Worm (Caenorhabditis elegans) whole organism, young adult: ENCODE data around the gene T22B2.2.
A peak's percentile ranks its signal among the peaks of the same experiment; 100 is the strongest.

Source experiments
- B0261.1 ChIP-seq: sonication (generic microtip); optimal IDR thresholded peaks from 2 replicates; lab custom pipeline; 2016; ENCODE audit warnings: mild to moderate bottlenecking, missing genetic modification characterization, moderate library complexity, missing compliant biosample characterization
- C06A6.2 ChIP-seq: fragments of 200-800 bp; sonication (Bioruptor generic); conservative IDR thresholded peaks from 2 replicates; pipeline ENCODE4 v1.3.6; 2022; ENCODE audit warnings: missing genetic modification characterization, missing compliant biosample characterization
- F10E7.11 ChIP-seq: sonication (generic microtip); optimal IDR thresholded peaks from 2 replicates; lab custom pipeline; 2017; ENCODE audit warnings: mild to moderate bottlenecking, missing genetic modification characterization, moderate library complexity, missing compliant biosample characterization
- F23B12.7 ChIP-seq: sonication (generic microtip); optimal IDR thresholded peaks from 2 replicates; lab custom pipeline; 2017; ENCODE audit warnings: missing genetic modification characterization, mild to moderate bottlenecking, missing compliant biosample characterization, antibody characterized with exemption, moderate library complexity; ENCODE audit not compliant: insufficient read depth
- K11D2.4 ChIP-seq: fragments of 200-800 bp; sonication (Bioruptor generic); IDR thresholded peaks from 2 replicates; pipeline ENCODE4 v1.3.6; 2022; ENCODE audit warnings: missing genetic modification reagents, missing genetic modification characterization, missing compliant biosample characterization
- K12H6.12 ChIP-seq: fragments of 200-800 bp; sonication (Bioruptor generic); optimal IDR thresholded peaks from 2 replicates; lab custom pipeline; 2018; ENCODE audit warnings: mild to moderate bottlenecking, missing genetic modification characterization, missing compliant biosample characterization
- athp-1 ChIP-seq: sonication (generic microtip); optimal IDR thresholded peaks from 2 replicates; lab custom pipeline; 2017; ENCODE audit warnings: mild to moderate bottlenecking, missing genetic modification characterization, missing compliant biosample characterization
- attf-5 ChIP-seq: fragments of 200-800 bp; sonication (Bioruptor generic); optimal IDR thresholded peaks from 2 replicates; lab custom pipeline; 2018; ENCODE audit warnings: mild to moderate bottlenecking, missing genetic modification characterization, missing compliant biosample characterization
- bed-2 ChIP-seq: fragments of 200-800 bp; sonication (Bioruptor generic); IDR thresholded peaks from 2 replicates; pipeline ENCODE4 v1.3.6; 2022; ENCODE audit warnings: missing genetic modification reagents, missing genetic modification characterization, missing compliant biosample characterization
- ccch-3 ChIP-seq: fragments of 200-800 bp; sonication (Bioruptor generic); optimal IDR thresholded peaks from 2 replicates; lab custom pipeline; 2018; ENCODE audit warnings: mild to moderate bottlenecking, missing genetic modification characterization, missing compliant biosample characterization
- cebp-1 ChIP-seq, 2 experiments: fragments of 200-800 bp in 1 of 2; sonication (Bioruptor generic) in 1 of 2; sonication (generic microtip) in 1 of 2; IDR thresholded peaks in 1 of 2; optimal IDR thresholded peaks in 1 of 2; 2 replicates each; pipeline versions ENCODE4 v1.3.6 to Lab custom; 2017 to 2022; ENCODE audit warnings: missing compliant biosample characterization in 2 of 2, missing genetic modification characterization in 2 of 2, mild to moderate bottlenecking in 1 of 2, missing genetic modification reagents in 1 of 2, moderate library complexity in 1 of 2
- cebp-2 ChIP-seq: fragments of 200-800 bp; sonication (Bioruptor generic); IDR thresholded peaks from 2 replicates; pipeline ENCODE4 v1.3.6; 2022; ENCODE audit warnings: missing genetic modification characterization, missing compliant biosample characterization
- ceh-58 ChIP-seq: fragments of 200-800 bp; sonication (Bioruptor generic); IDR thresholded peaks from 2 replicates; pipeline ENCODE4 v1.3.6; 2022; ENCODE audit warnings: missing genetic modification characterization, missing compliant biosample characterization
- chd-7 ChIP-seq: sonication (generic microtip); optimal IDR thresholded peaks from 2 replicates; lab custom pipeline; 2016; ENCODE audit warnings: mild to moderate bottlenecking, missing genetic modification characterization, moderate library complexity, missing compliant biosample characterization
- die-1 ChIP-seq: sonication (generic microtip); optimal IDR thresholded peaks from 2 replicates; lab custom pipeline; 2016; ENCODE audit warnings: missing genotype, mild to moderate bottlenecking, missing genetic modification characterization, missing compliant biosample characterization
- efl-1 ChIP-seq: fragments of 150-350 bp; optimal IDR thresholded peaks from 2 replicates; lab custom pipeline; 2014; ENCODE audit warnings: missing biosample characterization, missing genetic modification reagents, missing genetic modification characterization
- egl-18 ChIP-seq: fragments of 200-800 bp; sonication (Bioruptor generic); IDR thresholded peaks from 2 replicates; pipeline ENCODE4 v1.3.6; 2022; ENCODE audit warnings: missing genetic modification reagents, missing genetic modification characterization, missing compliant biosample characterization
- egrh-3 ChIP-seq: fragments of 200-800 bp; sonication (Bioruptor generic); IDR thresholded peaks from 2 replicates; pipeline ENCODE4 v1.3.6; 2022; ENCODE audit warnings: missing genetic modification reagents, missing genetic modification characterization, missing compliant biosample characterization
- hmg-1.2 ChIP-seq: fragments of 200-800 bp; sonication (Bioruptor generic); IDR thresholded peaks from 2 replicates; pipeline ENCODE4 v1.3.6; 2022; ENCODE audit warnings: missing genetic modification reagents, missing genetic modification characterization, missing compliant biosample characterization
- hsf-1 ChIP-seq: fragments of 200-800 bp; sonication (Bioruptor generic); IDR thresholded peaks from 2 replicates; pipeline ENCODE4 v1.3.6; 2022; ENCODE audit warnings: missing genetic modification reagents, missing genetic modification characterization, missing compliant biosample characterization
- lsl-1 ChIP-seq: fragments of 200-800 bp; sonication (Bioruptor generic); optimal IDR thresholded peaks from 2 replicates; lab custom pipeline; 2018; ENCODE audit warnings: mild to moderate bottlenecking, missing genetic modification characterization, moderate library complexity, missing compliant biosample characterization
- madf-10 ChIP-seq: sonication (generic microtip); optimal IDR thresholded peaks from 2 replicates; lab custom pipeline; 2016; ENCODE audit warnings: mild to moderate bottlenecking, missing genetic modification characterization, missing compliant biosample characterization
- madf-6 ChIP-seq: fragments of 200-800 bp; sonication (Bioruptor generic); IDR thresholded peaks from 2 replicates; pipeline ENCODE4 v1.3.6; 2022; ENCODE audit warnings: missing genetic modification reagents, missing genetic modification characterization, missing compliant biosample characterization
- nfyb-1 ChIP-seq: fragments of 200-800 bp; sonication (Bioruptor generic); IDR thresholded peaks from 2 replicates; pipeline ENCODE4 v1.3.6; 2022; ENCODE audit warnings: missing genetic modification reagents, missing genetic modification characterization, missing compliant biosample characterization
- nhr-80 ChIP-seq: sonication (generic microtip); optimal IDR thresholded peaks from 2 replicates; lab custom pipeline; 2016; ENCODE audit warnings: missing genetic modification characterization, missing compliant biosample characterization
- rpc-1 ChIP-seq, 2 experiments: fragments of 150-350 bp in 1 of 2; sonication (generic microtip) in 1 of 2; optimal IDR thresholded peaks; 2 replicates each; lab custom pipeline; 2014 to 2018; ENCODE audit warnings: missing biosample characterization in 1 of 2, missing genetic modification characterization in 1 of 2, missing genetic modification reagents in 1 of 2, missing genotype in 1 of 2
- snpc-1.1 ChIP-seq: sonication (generic microtip); optimal IDR thresholded peaks from 2 replicates; lab custom pipeline; 2017; ENCODE audit warnings: missing genetic modification characterization, mild to moderate bottlenecking, missing compliant biosample characterization, antibody characterized with exemption, moderate library complexity, missing genotype, missing genetic modification reagents; ENCODE audit not compliant: insufficient read depth
- snpc-3.4 ChIP-seq: sonication (generic microtip); optimal IDR thresholded peaks from 2 replicates; lab custom pipeline; 2017; ENCODE audit warnings: missing genetic modification characterization, mild to moderate bottlenecking, missing compliant biosample characterization, antibody characterized with exemption, moderate library complexity, missing genotype, missing genetic modification reagents
- tbp1 ChIP-seq: fragments of 200-800 bp; sonication (Bioruptor generic); optimal IDR thresholded peaks from 2 replicates; lab custom pipeline; 2018; ENCODE audit warnings: mild to moderate bottlenecking, missing genetic modification characterization, missing compliant biosample characterization
- zfh-2 ChIP-seq: fragments of 200-800 bp; sonication (Bioruptor generic); conservative IDR thresholded peaks from 2 replicates; pipeline ENCODE4 v1.3.6; 2022; ENCODE audit warnings: missing genetic modification reagents, missing genetic modification characterization, missing compliant biosample characterization
- ztf-18 ChIP-seq: sonication (generic microtip); optimal IDR thresholded peaks from 2 replicates; lab custom pipeline; 2016; ENCODE audit warnings: missing genotype, mild to moderate bottlenecking, missing genetic modification characterization, missing compliant biosample characterization
- ztf-22 ChIP-seq: fragments of 200-800 bp; sonication (Bioruptor generic); optimal IDR thresholded peaks from 2 replicates; lab custom pipeline; 2018; ENCODE audit warnings: mild to moderate bottlenecking, missing genetic modification characterization, moderate library complexity, missing compliant biosample characterization
- ztf-26 ChIP-seq: sonication (generic microtip); optimal IDR thresholded peaks from 2 replicates; lab custom pipeline; 2017; ENCODE audit warnings: missing genetic modification characterization, missing compliant biosample characterization
- ztf-28 ChIP-seq: fragments of 200-800 bp; sonication (Bioruptor generic); IDR thresholded peaks from 2 replicates; pipeline ENCODE4 v1.3.6; 2022; ENCODE audit warnings: missing genetic modification reagents, missing genetic modification characterization, missing compliant biosample characterization

T22B2.2 gene

ce11 chrX:3945681-3946080 lies 25.5 kb downstream of the T22B2.2 start (continued):
- TF ChIP-seq hmg-1.2 (GFP tag; lab: Robert Waterston, UW) (peak; percentile 63), snpc-3.4 (tag; lab: Kevin White, UChicago) (no peak), ccch-3 (GFP tag; lab: Kevin White, UChicago) (no peak), K12H6.12 (tag; lab: Kevin White, UChicago) (peak; percentile 54), ztf-28 (GFP tag; lab: Robert Waterston, UW) (0 out of 2 replicates have a peak, but pooled peaks have one; percentile 60), ztf-18 (tag; lab: Kevin White, UChicago) (no peak), F10E7.11 (tag; lab: Kevin White, UChicago) (no peak), K11D2.4 (GFP tag; lab: Robert Waterston, UW) (peak; percentile 57; the same call in 1 of the 2 replicates), ztf-26 (tag; lab: Kevin White, UChicago) (no peak), ceh-58 (no peak), nfyb-1 (0 out of 2 replicates have a peak, but pooled peaks have one; percentile 47), bed-2 (GFP tag; lab: Robert Waterston, UW) (no peak), chd-7 (peak; percentile 3), egrh-3 (GFP tag; lab: Robert Waterston, UW) (peak; percentile 50; the same call in 1 of the 2 replicates), zfh-2 (peak; percentile 98), madf-10 (tag; lab: Kevin White, UChicago) (peak; percentile 5), C06A6.2 (GFP tag; lab: Robert Waterston, UW) (no peak), hsf-1 (no peak), madf-6 (GFP tag; lab: Robert Waterston, UW) (no peak), athp-1 (tag; lab: Kevin White, UChicago) (no peak), tbp1 (GFP tag; lab: Kevin White, UChicago) (peak; percentile 2), cebp-2 (GFP tag; lab: Robert Waterston, UW) (no peak), F23B12.7 (tag; lab: Kevin White, UChicago) (no peak), attf-5 (GFP tag; lab: Kevin White, UChicago) (peak; percentile 20), ztf-22 (GFP tag; lab: Kevin White, UChicago) (no peak)

- TF ChIP-seq snpc-1.1 = no peak
- no peak for TF ChIP-seq die-1 (tag; lab: Kevin White, UChicago)
- TF ChIP-seq cebp-1 (GFP tag; IDR thresholded peaks at IDR 0.05; lab: Robert Waterston, UW) = no peak
- no peak for TF ChIP-seq cebp-1 (tag; optimal IDR thresholded peaks at IDR 0.05; lab: Kevin White, UChicago)
- TF ChIP-seq efl-1 = no peak
- TF ChIP-seq ccch-3 (GFP tag; lab: Kevin White, UChicago) = no peak
- no peak for TF ChIP-seq K12H6.12 (tag; lab: Kevin White, UChicago)
- TF ChIP-seq nhr-80 = peak; percentile 72
Measured at ce11 chrX:3949026-3949425, 28.8 kb downstream of the T22B2.2 start.

ce11 chrX:3949763-3950162 lies 29.6 kb downstream of the T22B2.2 start:
- no peak for TF ChIP-seq lsl-1 (GFP tag; lab: Kevin White, UChicago)
- 0 out of 2 replicates have a peak, but pooled peaks have one; percentile 31 for TF ChIP-seq egl-18 (GFP tag; lab: Robert Waterston, UW)
- TF ChIP-seq tbp1 (GFP tag; lab: Kevin White, UChicago) = peak; percentile 80
- TF ChIP-seq rpc-1 (optimal IDR thresholded peaks at IDR 0.05; lab: Kevin White, UChicago) = no peak
- TF ChIP-seq rpc-1 (tag; optimal IDR thresholded peaks at IDR 0.05; lab: Kevin White, UChicago) = peak; percentile 59
- peak; percentile 53 for TF ChIP-seq B0261.1 (tag; lab: Kevin White, UChicago)
- TF ChIP-seq, all 124 proteins: peak for 4
